Worm (Caenorhabditis elegans): ENCODE measurements around the gene C05C10.7.

- TF ChIP-seq B0310.2 (tag; optimal IDR thresholded peaks at IDR 0.05) (no peak), ceh-36 (tag; optimal IDR thresholded peaks at IDR 0.05) (no peak), ama-1 (optimal IDR thresholded peaks at IDR 0.05) (no peak), ets-7 (tag; optimal IDR thresholded peaks at IDR 0.05) (no peak), scrt-1 (GFP tag; IDR thresholded peaks at IDR 0.05) (no peak), pes-1 (GFP tag; IDR thresholded peaks at IDR 0.05) (no peak), aly-1 (tag; optimal IDR thresholded peaks at IDR 0.05) (no peak), tbx-37 (GFP tag; conservative IDR thresholded peaks at IDR 0.05) (no peak), hnd-1 (tag; optimal IDR thresholded peaks at IDR 0.05) (no peak), flt-1 (GFP tag; IDR thresholded peaks at IDR 0.05) (no peak)
Observed at ce11 chrII:9935044-9935599, 3.6 kb downstream of the C05C10.7 start.

Measured in whole organism, early embryonic.